Fruit fly (Drosophila melanogaster): ENCODE results near the gene Urm1.

dm6 chr3L:7601122-7601841 lies 39.0 kb downstream of the Urm1 start:
- TF ChIP-seq HLH106 (tag; optimal IDR thresholded peaks at IDR 0.05) = peak; percentile 72
- no peak for TF ChIP-seq Mio (GFP tag; optimal IDR thresholded peaks at IDR 0.05)
- TF ChIP-seq h (GFP tag; optimal IDR thresholded peaks at IDR 0.05) = peak; percentile 76
- TF ChIP-seq OdsH (GFP tag; optimal IDR thresholded peaks at IDR 0.05) = peak; percentile 61
- no peak for TF ChIP-seq Dfd (GFP tag; optimal IDR thresholded peaks at IDR 0.05)
- TF ChIP-seq usp (GFP tag; optimal IDR thresholded peaks at IDR 0.05) = no peak
- TF ChIP-seq Hnf4 (GFP tag; optimal IDR thresholded peaks at IDR 0.05) = peak; percentile 55
- TF ChIP-seq fru (GFP tag; optimal IDR thresholded peaks at IDR 0.05) = peak; percentile 77
- TF ChIP-seq Hr78 (GFP tag; optimal IDR thresholded peaks at IDR 0.05) = no peak
